Worm (Caenorhabditis elegans) whole organism, L2 larva: ENCODE measurements around the gene osg-1.

Source experiments
- C34F6.9 ChIP-seq: fragments of 150-350 bp; optimal IDR thresholded peaks from 2 replicates; lab custom pipeline; 2014; ENCODE audit warnings: missing biosample characterization, missing genetic modification characterization
- F13H6.1 ChIP-seq: sonication (generic microtip); optimal IDR thresholded peaks from 2 replicates; lab custom pipeline; 2016; ENCODE audit warnings: missing genetic modification characterization, missing compliant biosample characterization
- R02D3.7 ChIP-seq: fragments of 150-350 bp; optimal IDR thresholded peaks from 2 replicates; lab custom pipeline; 2014; ENCODE audit warnings: missing biosample characterization, missing genetic modification characterization
- Y55F3AM.14 ChIP-seq: fragments of 200-800 bp; sonication (Bioruptor generic); optimal IDR thresholded peaks from 2 replicates; lab custom pipeline; 2018; ENCODE audit warnings: mild to moderate bottlenecking, missing genetic modification characterization, missing compliant biosample characterization
- ZK546.5 ChIP-seq: sonication (generic microtip); optimal IDR thresholded peaks from 2 replicates; lab custom pipeline; 2017; ENCODE audit warnings: missing biosample characterization, missing genetic modification characterization
- alr-1 ChIP-seq: fragments of 150-350 bp; optimal IDR thresholded peaks from 2 replicates; lab custom pipeline; 2014; ENCODE audit warnings: missing biosample characterization, missing genetic modification characterization
- aly-2 ChIP-seq: fragments of 150-350 bp; optimal IDR thresholded peaks from 2 replicates; lab custom pipeline; 2014; ENCODE audit warnings: missing biosample characterization, missing genetic modification characterization
- ama-1 ChIP-seq: fragments of 150-350 bp; optimal IDR thresholded peaks from 2 replicates; lab custom pipeline; 2018; ENCODE audit warnings: inconsistent platforms
- blmp-1 ChIP-seq: sonication (generic microtip); optimal IDR thresholded peaks from 2 replicates; lab custom pipeline; 2017; ENCODE audit warnings: missing genetic modification characterization, mild to moderate bottlenecking, missing compliant biosample characterization, antibody characterized with exemption, moderate library complexity; ENCODE audit not compliant: insufficient read depth
- ceh-16 ChIP-seq: fragments of 150-350 bp; optimal IDR thresholded peaks from 2 replicates; lab custom pipeline; 2014; ENCODE audit warnings: missing biosample characterization, missing genetic modification characterization
- ceh-82 ChIP-seq: fragments of 150-350 bp; optimal IDR thresholded peaks from 2 replicates; lab custom pipeline; 2014; ENCODE audit warnings: missing biosample characterization, missing genetic modification characterization
- crh-2 ChIP-seq: sonication (generic microtip); optimal IDR thresholded peaks from 2 replicates; lab custom pipeline; 2017; ENCODE audit warnings: missing biosample characterization, missing genetic modification characterization
- dmd-4 ChIP-seq: sonication (generic microtip); optimal IDR thresholded peaks from 2 replicates; lab custom pipeline; 2017; ENCODE audit warnings: missing biosample characterization, missing genetic modification characterization
- egl-27 ChIP-seq: sonication (generic microtip); optimal IDR thresholded peaks from 3 replicates; lab custom pipeline; 2017; ENCODE audit warnings: missing biosample characterization, missing genetic modification reagents, missing genetic modification characterization
- elt-1 ChIP-seq: fragments of 150-350 bp; optimal IDR thresholded peaks from 2 replicates; lab custom pipeline; 2014; ENCODE audit warnings: missing biosample characterization, missing genetic modification characterization
- fos-1 ChIP-seq: fragments of 150-350 bp; optimal IDR thresholded peaks from 2 replicates; lab custom pipeline; 2014; ENCODE audit warnings: missing biosample characterization, missing genetic modification characterization
- gmeb-1 ChIP-seq: fragments of 150-350 bp; optimal IDR thresholded peaks from 2 replicates; lab custom pipeline; 2014; ENCODE audit warnings: missing biosample characterization, missing genetic modification characterization
- lin-11 ChIP-seq: fragments of 150-350 bp; sonication (generic microtip); optimal IDR thresholded peaks from 2 replicates; lab custom pipeline; 2014; ENCODE audit warnings: missing biosample characterization, missing genetic modification characterization, inconsistent platforms, mixed read lengths
- lin-39 ChIP-seq: fragments of 150-350 bp; optimal IDR thresholded peaks from 2 replicates; lab custom pipeline; 2014; ENCODE audit warnings: missing biosample characterization, missing genetic modification reagents, missing genetic modification characterization
- lsy-2 ChIP-seq, 2 experiments: fragments of 150-350 bp in 1 of 2; sonication (generic microtip) in 1 of 2; optimal IDR thresholded peaks; 2 replicates each; lab custom pipeline; 2014 to 2017; ENCODE audit warnings: missing biosample characterization in 2 of 2, missing genetic modification characterization in 2 of 2
- mab-5 ChIP-seq: fragments of 150-350 bp; optimal IDR thresholded peaks from 2 replicates; lab custom pipeline; 2014; ENCODE audit warnings: missing biosample characterization, missing genetic modification characterization
- mbf-1 ChIP-seq: sonication (generic microtip); optimal IDR thresholded peaks from 2 replicates; lab custom pipeline; 2017; ENCODE audit warnings: missing biosample characterization, missing genetic modification characterization
- mdl-1 ChIP-seq, 2 experiments: fragments of 150-350 bp in 1 of 2; sonication (generic microtip) in 1 of 2; optimal IDR thresholded peaks; 2 replicates each; lab custom pipeline; 2017; ENCODE audit warnings: missing biosample characterization in 2 of 2, missing genetic modification characterization in 2 of 2
- nhr-10 ChIP-seq: sonication (generic microtip); optimal IDR thresholded peaks from 2 replicates; lab custom pipeline; 2017; ENCODE audit warnings: missing biosample characterization, missing genetic modification characterization
- nhr-11 ChIP-seq: fragments of 150-350 bp; optimal IDR thresholded peaks from 2 replicates; lab custom pipeline; 2014; ENCODE audit warnings: missing biosample characterization, missing genetic modification characterization
- nhr-12 ChIP-seq: fragments of 150-350 bp; optimal IDR thresholded peaks from 2 replicates; lab custom pipeline; 2014; ENCODE audit warnings: missing biosample characterization, missing genetic modification characterization
- nhr-129 ChIP-seq: fragments of 150-350 bp; optimal IDR thresholded peaks from 2 replicates; lab custom pipeline; 2014; ENCODE audit warnings: missing biosample characterization, missing genetic modification characterization
- nhr-21 ChIP-seq: fragments of 150-350 bp; optimal IDR thresholded peaks from 2 replicates; lab custom pipeline; 2014; ENCODE audit warnings: missing biosample characterization, missing genetic modification characterization
- nhr-23 ChIP-seq: fragments of 150-350 bp; optimal IDR thresholded peaks from 2 replicates; lab custom pipeline; 2014; ENCODE audit warnings: missing biosample characterization, missing genetic modification reagents, missing genetic modification characterization
- nhr-237 ChIP-seq: fragments of 150-350 bp; optimal IDR thresholded peaks from 2 replicates; lab custom pipeline; 2014; ENCODE audit warnings: missing biosample characterization, missing genetic modification characterization
- nhr-25 ChIP-seq: fragments of 150-350 bp; sonication (generic microtip); optimal IDR thresholded peaks from 3 replicates; lab custom pipeline; 2014; ENCODE audit warnings: missing biosample characterization, missing genetic modification characterization
- nhr-6 ChIP-seq: fragments of 150-350 bp; optimal IDR thresholded peaks from 2 replicates; lab custom pipeline; 2014; ENCODE audit warnings: missing biosample characterization, missing genetic modification characterization
- nhr-77 ChIP-seq: fragments of 150-350 bp; optimal IDR thresholded peaks from 2 replicates; lab custom pipeline; 2014; ENCODE audit warnings: missing biosample characterization, missing genetic modification characterization
- peb-1 ChIP-seq: fragments of 150-350 bp; optimal IDR thresholded peaks from 2 replicates; lab custom pipeline; 2014; ENCODE audit warnings: missing biosample characterization, missing genetic modification characterization
- sem-4 ChIP-seq: fragments of 150-350 bp; optimal IDR thresholded peaks from 2 replicates; lab custom pipeline; 2014; ENCODE audit warnings: missing biosample characterization, missing genetic modification reagents, missing genetic modification characterization
- skn-1 ChIP-seq: sonication (generic microtip); optimal IDR thresholded peaks from 2 replicates; lab custom pipeline; 2017; ENCODE audit warnings: missing biosample characterization, missing genetic modification characterization
- sma-3 ChIP-seq: sonication (generic microtip); optimal IDR thresholded peaks from 2 replicates; lab custom pipeline; 2016; ENCODE audit warnings: missing genetic modification reagents, missing genetic modification characterization, missing compliant biosample characterization
- sma-9 ChIP-seq, 2 experiments: fragments of 150-350 bp in 1 of 2; sonication (generic microtip) in 1 of 2; optimal IDR thresholded peaks; 2 replicates each; lab custom pipeline; 2014 to 2016; ENCODE audit warnings: missing genetic modification characterization in 2 of 2, mild to moderate bottlenecking in 1 of 2, missing biosample characterization in 1 of 2, missing compliant biosample characterization in 1 of 2, missing genetic modification reagents in 1 of 2, moderate library complexity in 1 of 2
- snpc-4 ChIP-seq: fragments of 150-350 bp; optimal IDR thresholded peaks from 2 replicates; lab custom pipeline; 2014; ENCODE audit warnings: missing biosample characterization, missing genetic modification characterization
- unc-39 ChIP-seq: fragments of 150-350 bp; optimal IDR thresholded peaks from 2 replicates; lab custom pipeline; 2014; ENCODE audit warnings: missing biosample characterization, missing genetic modification characterization
- unc-62 ChIP-seq: fragments of 150-350 bp; optimal IDR thresholded peaks from 2 replicates; lab custom pipeline; 2014; ENCODE audit warnings: missing biosample characterization, missing genetic modification reagents, missing genetic modification characterization
- zag-1 ChIP-seq: fragments of 150-350 bp; optimal IDR thresholded peaks from 2 replicates; lab custom pipeline; 2014; ENCODE audit warnings: missing biosample characterization, missing genetic modification characterization
- ztf-1 ChIP-seq: fragments of 200-800 bp; sonication (Bioruptor generic); conservative IDR thresholded peaks from 2 replicates; pipeline ENCODE4 v1.3.6; 2022; ENCODE audit warnings: missing genetic modification characterization, missing compliant biosample characterization
- ztf-11 ChIP-seq: sonication (generic microtip); optimal IDR thresholded peaks from 2 replicates; lab custom pipeline; 2017; ENCODE audit warnings: missing biosample characterization, missing genetic modification characterization
- ztf-4 ChIP-seq: fragments of 150-350 bp; optimal IDR thresholded peaks from 2 replicates; lab custom pipeline; 2014; ENCODE audit warnings: missing biosample characterization, missing genetic modification characterization

Gene osg-1

ce11 chrIII:5501358-5502287, 14.3 kb downstream of the osg-1 start, which contains the start of gene R02F2.1 (continued):
- TF ChIP-seq ZK546.5 (tag; lab: Kevin White, UChicago) (no peak), ztf-1 (GFP tag; lab: Robert Waterston, UW) (no peak), alr-1 (tag; lab: Kevin White, UChicago) (no peak), ztf-4 (tag; lab: Kevin White, UChicago) (no peak), nhr-6 (tag; lab: Kevin White, UChicago) (peak; percentile 11), nhr-77 (tag; lab: Kevin White, UChicago) (no peak), dmd-4 (no peak), unc-62 (GFP tag; lab: Kevin White, UChicago) (no peak), nhr-10 (tag; lab: Kevin White, UChicago) (no peak), nhr-23 (tag; lab: Kevin White, UChicago) (no peak), mbf-1 (tag; lab: Kevin White, UChicago) (no peak), egl-27 (no peak), blmp-1 (no peak), nhr-21 (tag; lab: Kevin White, UChicago) (no peak), nhr-237 (tag; lab: Kevin White, UChicago) (no peak), sma-3 (GFP tag; lab: Kevin White, UChicago) (peak; percentile 31), nhr-25 (peak; percentile 68), nhr-11 (tag; lab: Kevin White, UChicago) (no peak), peb-1 (tag; lab: Kevin White, UChicago) (no peak), crh-2 (tag; lab: Kevin White, UChicago) (peak; percentile 62), elt-1 (no peak)

ce11 chrIII:5502915-5503575, 15.7 kb downstream of the osg-1 start:
- no peak for TF ChIP-seq nhr-12 (tag; lab: Kevin White, UChicago)
- TF ChIP-seq sem-4 (tag; lab: Kevin White, UChicago) = peak; percentile 45
- no peak for TF ChIP-seq ztf-1 (GFP tag; lab: Robert Waterston, UW)
- peak; percentile 92 for TF ChIP-seq nhr-25
- TF ChIP-seq crh-2 (tag; lab: Kevin White, UChicago) = peak; percentile 95
- TF ChIP-seq unc-62 (GFP tag; lab: Kevin White, UChicago) = no peak
- TF ChIP-seq mdl-1 (tag; optimal IDR thresholded peaks at IDR 0.05; lab: Kevin White, UChicago) = peak; percentile 56 to 67
- peak; percentile 74 for TF ChIP-seq nhr-21 (tag; lab: Kevin White, UChicago)
- TF ChIP-seq C34F6.9 (tag; lab: Kevin White, UChicago) = peak; percentile 74
- no peak for TF ChIP-seq alr-1 (tag; lab: Kevin White, UChicago)
- TF ChIP-seq sma-9 (GFP tag; optimal IDR thresholded peaks at IDR 0.05; lab: Kevin White, UChicago) = peak; percentile 68
- TF ChIP-seq sma-9 (tag; optimal IDR thresholded peaks at IDR 0.05; lab: Kevin White, UChicago) = no peak
- no peak for TF ChIP-seq ztf-11 (tag; lab: Kevin White, UChicago)
- no peak for TF ChIP-seq mbf-1 (tag; lab: Kevin White, UChicago)
- no peak for TF ChIP-seq lin-39
- peak; percentile 26 for TF ChIP-seq ztf-4 (tag; lab: Kevin White, UChicago)
- peak; percentile 16 for TF ChIP-seq nhr-10 (tag; lab: Kevin White, UChicago)
- TF ChIP-seq sma-3 (GFP tag; lab: Kevin White, UChicago) = peak; percentile 68
- no peak for TF ChIP-seq skn-1 (tag; lab: Kevin White, UChicago)
- TF ChIP-seq blmp-1 = peak; percentile 50
- peak; percentile 61 for TF ChIP-seq Y55F3AM.14 (GFP tag; lab: Kevin White, UChicago)
- TF ChIP-seq nhr-77 (tag; lab: Kevin White, UChicago) = no peak
- peak; percentile 52 for TF ChIP-seq gmeb-1
- TF ChIP-seq ama-1 = peak; percentile 69
- TF ChIP-seq lsy-2 (tag; optimal IDR thresholded peaks at IDR 0.05; lab: Kevin White, UChicago) = peak; percentile 13 to 61
- TF ChIP-seq ceh-16 = no peak
- peak; percentile 62 for TF ChIP-seq fos-1 (tag; lab: Kevin White, UChicago)
- TF ChIP-seq nhr-237 (tag; lab: Kevin White, UChicago) = no peak
- no peak for TF ChIP-seq ZK546.5 (tag; lab: Kevin White, UChicago)
- TF ChIP-seq nhr-129 (tag; lab: Kevin White, UChicago) = peak; percentile 94
- TF ChIP-seq elt-1 = peak; percentile 71
- no peak for TF ChIP-seq peb-1 (tag; lab: Kevin White, UChicago)
- no peak for TF ChIP-seq R02D3.7 (tag; lab: Kevin White, UChicago)
- TF ChIP-seq egl-27 = peak; percentile 8
- TF ChIP-seq snpc-4 (tag; lab: Kevin White, UChicago) = no peak
- no peak for TF ChIP-seq ceh-82 (tag; lab: Kevin White, UChicago)
- no peak for TF ChIP-seq aly-2 (tag; lab: Kevin White, UChicago)
- peak; percentile 64 for TF ChIP-seq nhr-6 (tag; lab: Kevin White, UChicago)
- no peak for TF ChIP-seq unc-39
- TF ChIP-seq nhr-23 (tag; lab: Kevin White, UChicago) = no peak
- no peak for TF ChIP-seq dmd-4
- TF ChIP-seq zag-1 (tag; lab: Kevin White, UChicago) = peak; percentile 33
- no peak for TF ChIP-seq mab-5 (tag; lab: Kevin White, UChicago)
- peak; percentile 35 for TF ChIP-seq F13H6.1 (tag; lab: Kevin White, UChicago)
- no peak for TF ChIP-seq nhr-11 (tag; lab: Kevin White, UChicago)
- peak; percentile 9 for TF ChIP-seq lin-11
